Fruit fly (Drosophila melanogaster) whole organism, prepupa: Measurements from ENCODE around the gene eEF1gamma.
A peak's percentile ranks its signal among the peaks of the same experiment; 100 is the strongest.

Experiments
- CG10631 ChIP-seq: fragments of 200-800 bp; sonication (Bioruptor generic); optimal IDR thresholded peaks from 2 replicates; lab custom pipeline; 2016; ENCODE audit warnings: missing biosample characterization, missing genetic modification characterization
- CG10669 ChIP-seq: fragments of 200-800 bp; sonication (Bioruptor generic); optimal IDR thresholded peaks from 3 replicates; lab custom pipeline; 2018; ENCODE audit warnings: missing biosample characterization, mild to moderate bottlenecking, missing genetic modification characterization, moderate library complexity
- CG11902 ChIP-seq: fragments of 200-800 bp; sonication (Bioruptor generic); optimal IDR thresholded peaks from 3 replicates; lab custom pipeline; 2016; ENCODE audit warnings: missing biosample characterization, missing genetic modification characterization
- CG15336 ChIP-seq: fragments of 200-800 bp; sonication (Bioruptor generic); IDR thresholded peaks from 2 replicates; pipeline ENCODE4 v1.3.6; 2022; ENCODE audit warnings: missing biosample characterization, missing genetic modification characterization
- CG1621 ChIP-seq: fragments of 200-800 bp; sonication (Bioruptor generic); optimal IDR thresholded peaks from 3 replicates; lab custom pipeline; 2018; ENCODE audit warnings: missing biosample characterization, mild to moderate bottlenecking, missing genetic modification characterization
- CG16779 ChIP-seq: fragments of 200-800 bp; sonication (Bioruptor generic); optimal IDR thresholded peaks from 3 replicates; lab custom pipeline; 2017; ENCODE audit warnings: missing biosample characterization, mild to moderate bottlenecking, missing genetic modification characterization
- CG3032 ChIP-seq: fragments of 200-800 bp; optimal IDR thresholded peaks from 2 replicates; lab custom pipeline; 2019; ENCODE audit warnings: missing biosample characterization, mild to moderate bottlenecking, missing genetic modification characterization, moderate library complexity
- CG31627 ChIP-seq: fragments of 200-800 bp; sonication (Bioruptor generic); optimal IDR thresholded peaks from 3 replicates; lab custom pipeline; 2016; ENCODE audit warnings: missing biosample characterization, missing genetic modification characterization
- CG32006 ChIP-seq: fragments of 200-800 bp; sonication (Bioruptor generic); optimal IDR thresholded peaks from 3 replicates; lab custom pipeline; 2017; ENCODE audit warnings: missing biosample characterization, mild to moderate bottlenecking, missing genetic modification characterization
- CG34406 ChIP-seq: fragments of 200-800 bp; sonication (Bioruptor generic); optimal IDR thresholded peaks from 3 replicates; lab custom pipeline; 2016; ENCODE audit warnings: missing biosample characterization, missing genetic modification characterization
- CG4318 ChIP-seq: fragments of 200-800 bp; sonication (Bioruptor generic); optimal IDR thresholded peaks from 3 replicates; lab custom pipeline; 2017; ENCODE audit warnings: missing biosample characterization, mild to moderate bottlenecking, missing genetic modification characterization
- CG6163 ChIP-seq: fragments of 200-800 bp; sonication (Bioruptor generic); IDR thresholded peaks from 3 replicates; pipeline ENCODE4 v1.3.6; 2022; ENCODE audit warnings: missing biosample characterization, missing genetic modification characterization
- CG6276 ChIP-seq: fragments of 200-800 bp; sonication (Bioruptor generic); optimal IDR thresholded peaks from 2 replicates; lab custom pipeline; 2017; ENCODE audit warnings: missing biosample characterization, mild to moderate bottlenecking, missing genetic modification characterization
- CG6792 ChIP-seq: fragments of 200-800 bp; sonication (Bioruptor generic); optimal IDR thresholded peaks from 3 replicates; lab custom pipeline; 2016; ENCODE audit warnings: missing biosample characterization, missing genetic modification characterization
- CG6808 ChIP-seq: fragments of 200-800 bp; sonication (Bioruptor generic); optimal IDR thresholded peaks from 3 replicates; lab custom pipeline; 2017; ENCODE audit warnings: missing biosample characterization, missing genetic modification characterization, mild to moderate bottlenecking, moderate library complexity, missing genetic modification reagents
- CG6854 ChIP-seq: fragments of 200-800 bp; sonication (Bioruptor generic); optimal IDR thresholded peaks from 2 replicates; lab custom pipeline; 2017; ENCODE audit warnings: missing biosample characterization, mild to moderate bottlenecking, missing genetic modification characterization
- CG7368 ChIP-seq: fragments of 200-800 bp; sonication (Bioruptor generic); optimal IDR thresholded peaks from 3 replicates; lab custom pipeline; 2016; ENCODE audit warnings: missing biosample characterization, missing genetic modification characterization
- CG8319 ChIP-seq: fragments of 200-800 bp; sonication (Bioruptor generic); optimal IDR thresholded peaks from 3 replicates; lab custom pipeline; 2016; ENCODE audit warnings: missing biosample characterization, missing genetic modification characterization
- CG8632 ChIP-seq: fragments of 200-800 bp; sonication (Bioruptor generic); optimal IDR thresholded peaks from 3 replicates; lab custom pipeline; 2016; ENCODE audit warnings: missing biosample characterization, missing genetic modification characterization
- Eip75B ChIP-seq: fragments of 200-800 bp; sonication (Bioruptor generic); optimal IDR thresholded peaks from 3 replicates; lab custom pipeline; 2016; ENCODE audit warnings: missing biosample characterization, missing genetic modification characterization
- Eip78C ChIP-seq: fragments of 200-800 bp; sonication (Bioruptor generic); peaks from one replicate; lab custom pipeline; 2016; ENCODE audit warnings: missing biosample characterization, missing genetic modification characterization
- Ets21C ChIP-seq: fragments of 200-800 bp; sonication (Bioruptor generic); optimal IDR thresholded peaks from 3 replicates; lab custom pipeline; 2016; ENCODE audit warnings: missing biosample characterization, missing genetic modification characterization
- Ets96B ChIP-seq: fragments of 200-800 bp; optimal IDR thresholded peaks from 2 replicates; lab custom pipeline; 2019; ENCODE audit warnings: missing biosample characterization, mild to moderate bottlenecking, missing genetic modification characterization, moderate library complexity
- Hr38 ChIP-seq: sonication (Bioruptor generic); optimal IDR thresholded peaks from 2 replicates; lab custom pipeline; 2016; ENCODE audit warnings: missing biosample characterization, missing genetic modification characterization
- Hr39 ChIP-seq: fragments of 200-800 bp; sonication (Bioruptor generic); optimal IDR thresholded peaks from 2 replicates; lab custom pipeline; 2016; ENCODE audit warnings: missing biosample characterization, missing genetic modification characterization
- Hr4 ChIP-seq: fragments of 200-800 bp; sonication (Bioruptor generic); optimal IDR thresholded peaks from 3 replicates; lab custom pipeline; 2016; ENCODE audit warnings: missing biosample characterization, missing genetic modification characterization
- Lpt ChIP-seq: fragments of 200-800 bp; sonication (Bioruptor generic); optimal IDR thresholded peaks from 3 replicates; lab custom pipeline; 2016; ENCODE audit warnings: missing biosample characterization, missing genetic modification characterization
- OdsH ChIP-seq: fragments of 200-800 bp; sonication (Bioruptor generic); optimal IDR thresholded peaks from 3 replicates; lab custom pipeline; 2016; ENCODE audit warnings: missing biosample characterization, missing genetic modification characterization
- Smox ChIP-seq: fragments of 200-800 bp; sonication (Bioruptor generic); optimal IDR thresholded peaks from 3 replicates; lab custom pipeline; 2016; ENCODE audit warnings: missing biosample characterization, missing genetic modification characterization
- Sox102F ChIP-seq: fragments of 200-800 bp; sonication (Bioruptor generic); optimal IDR thresholded peaks from 2 replicates; lab custom pipeline; 2016; ENCODE audit warnings: missing biosample characterization, mild to moderate bottlenecking, missing genetic modification characterization
- Sox14 ChIP-seq: fragments of 200-800 bp; sonication (Bioruptor generic); optimal IDR thresholded peaks from 3 replicates; lab custom pipeline; 2016; ENCODE audit warnings: missing biosample characterization, missing genetic modification characterization
- Sox15 ChIP-seq: fragments of 200-800 bp; sonication (Bioruptor generic); optimal IDR thresholded peaks from 3 replicates; lab custom pipeline; 2016; ENCODE audit warnings: missing biosample characterization, missing genetic modification characterization
- achi ChIP-seq: fragments of 200-800 bp; sonication (Bioruptor generic); optimal IDR thresholded peaks from 3 replicates; lab custom pipeline; 2016; ENCODE audit warnings: missing biosample characterization, missing genetic modification characterization
- acj6 ChIP-seq: fragments of 200-800 bp; sonication (Bioruptor generic); optimal IDR thresholded peaks from 3 replicates; lab custom pipeline; 2016; ENCODE audit warnings: missing biosample characterization, missing genetic modification characterization
- cyc ChIP-seq: fragments of 200-800 bp; sonication (Bioruptor generic); optimal IDR thresholded peaks from 3 replicates; lab custom pipeline; 2016; ENCODE audit warnings: missing biosample characterization, missing genetic modification characterization
- esn ChIP-seq: fragments of 200-800 bp; sonication (Bioruptor generic); optimal IDR thresholded peaks from 2 replicates; lab custom pipeline; 2016; ENCODE audit warnings: missing biosample characterization, mild to moderate bottlenecking, missing genetic modification characterization, moderate library complexity
- fd59A ChIP-seq: fragments of 200-800 bp; sonication (Bioruptor generic); optimal IDR thresholded peaks from 2 replicates; lab custom pipeline; 2017; ENCODE audit warnings: missing biosample characterization, mild to moderate bottlenecking, missing genetic modification characterization, missing genetic modification reagents
- fd85E ChIP-seq: fragments of 200-800 bp; sonication (Bioruptor generic); optimal IDR thresholded peaks from 3 replicates; lab custom pipeline; 2016; ENCODE audit warnings: missing biosample characterization, missing genetic modification characterization
- fkh ChIP-seq: fragments of 200-800 bp; sonication (Bioruptor generic); optimal IDR thresholded peaks from 3 replicates; lab custom pipeline; 2017; ENCODE audit warnings: missing biosample characterization, mild to moderate bottlenecking, missing genetic modification characterization, moderate library complexity
- lz ChIP-seq: fragments of 200-800 bp; sonication (Bioruptor generic); optimal IDR thresholded peaks from 3 replicates; lab custom pipeline; 2016; ENCODE audit warnings: missing biosample characterization, missing genetic modification characterization
- net ChIP-seq: fragments of 200-800 bp; sonication (Bioruptor generic); optimal IDR thresholded peaks from 3 replicates; lab custom pipeline; 2016; ENCODE audit warnings: missing biosample characterization, missing genetic modification characterization
- pdm3 ChIP-seq: fragments of 200-800 bp; sonication (Bioruptor generic); optimal IDR thresholded peaks from 3 replicates; lab custom pipeline; 2016; ENCODE audit warnings: missing biosample characterization, missing genetic modification characterization
- salr ChIP-seq, 2 experiments: fragments of 200-800 bp; sonication (Bioruptor generic); optimal IDR thresholded peaks; 3 replicates each; lab custom pipeline; 2016 to 2018; ENCODE audit warnings: missing biosample characterization in 2 of 2, missing genetic modification characterization in 2 of 2, mild to moderate bottlenecking in 1 of 2
- spab ChIP-seq: fragments of 200-800 bp; sonication (Bioruptor generic); optimal IDR thresholded peaks from 2 replicates; lab custom pipeline; 2017; ENCODE audit warnings: missing biosample characterization, mild to moderate bottlenecking, missing genetic modification characterization, missing genetic modification reagents
- ss ChIP-seq, 2 experiments: fragments of 200-800 bp; sonication (Bioruptor generic); optimal IDR thresholded peaks; 2 replicates in 1 of 2; 3 replicates in 1 of 2; lab custom pipeline; 2017 to 2018; ENCODE audit warnings: mild to moderate bottlenecking in 2 of 2, missing biosample characterization in 2 of 2, missing genetic modification characterization in 2 of 2, moderate library complexity in 1 of 2
- svp ChIP-seq: fragments of 200-800 bp; sonication (Bioruptor generic); peaks from one replicate; lab custom pipeline; 2016; ENCODE audit warnings: missing biosample characterization, missing genetic modification characterization
- topi ChIP-seq: fragments of 200-800 bp; sonication (Bioruptor generic); optimal IDR thresholded peaks from 3 replicates; lab custom pipeline; 2016; ENCODE audit warnings: missing biosample characterization, missing genetic modification characterization

The eEF1gamma gene

dm6 chr3R:29212534-29212933, 7.4 kb upstream of the eEF1gamma start:
- TF ChIP-seq CG15336: no peak
- no peak for TF ChIP-seq svp (GFP tag; lab: Kevin White, UChicago)
- no peak for TF ChIP-seq Hr4 (GFP tag; lab: Kevin White, UChicago)
- no peak for TF ChIP-seq CG10631 (GFP tag; lab: Kevin White, UChicago)
- TF ChIP-seq CG1621 (tag; lab: Kevin White, UChicago): no peak
- no peak for TF ChIP-seq CG3032 (tag; lab: Kevin White, UChicago)
- TF ChIP-seq esn (GFP tag; lab: Kevin White, UChicago): no peak
- TF ChIP-seq salr (GFP tag; optimal IDR thresholded peaks at IDR 0.05; lab: Kevin White, UChicago): no peak
- no peak for TF ChIP-seq CG16779 (tag; lab: Kevin White, UChicago)

- no peak for TF ChIP-seq achi (GFP tag; lab: Kevin White, UChicago)
- no peak for TF ChIP-seq CG15336
- TF ChIP-seq pdm3 (GFP tag; lab: Kevin White, UChicago): no peak
- no peak for TF ChIP-seq Sox14 (GFP tag; lab: Kevin White, UChicago)
- no peak for TF ChIP-seq CG6163
- no peak for TF ChIP-seq CG10669 (GFP tag; lab: Kevin White, UChicago)
- no peak for TF ChIP-seq cyc
- no peak for TF ChIP-seq CG31627
- TF ChIP-seq fd59A (GFP tag; lab: Kevin White, UChicago): no peak
- no peak for TF ChIP-seq Hr39 (GFP tag; lab: Kevin White, UChicago)
- TF ChIP-seq acj6: no peak
- no peak for TF ChIP-seq CG7368 (GFP tag; lab: Kevin White, UChicago)
- no peak for TF ChIP-seq Eip75B (GFP tag; lab: Kevin White, UChicago)
- no peak for TF ChIP-seq CG6276 (GFP tag; lab: Kevin White, UChicago)
- no peak for TF ChIP-seq svp (GFP tag; lab: Kevin White, UChicago)
Measured at dm6 chr3R:29213416-29213815, 6.6 kb upstream of the eEF1gamma start.

dm6 chr3R:29214262-29214661, 5.7 kb upstream of the eEF1gamma start:
- TF ChIP-seq CG6854 (GFP tag; lab: Kevin White, UChicago): peak; percentile 100
- peak; percentile 100 for TF ChIP-seq CG10631 (GFP tag; lab: Kevin White, UChicago)
- TF ChIP-seq CG11902 (GFP tag; lab: Kevin White, UChicago): peak; percentile 99
- peak; percentile 99 for TF ChIP-seq Sox15 (GFP tag; lab: Kevin White, UChicago)
- peak; percentile 100 for TF ChIP-seq svp (GFP tag; lab: Kevin White, UChicago)
- peak; percentile 100 for TF ChIP-seq Hr4 (GFP tag; lab: Kevin White, UChicago)
- peak; percentile 100 for TF ChIP-seq Eip75B (GFP tag; lab: Kevin White, UChicago)
- TF ChIP-seq Lpt (GFP tag; lab: Kevin White, UChicago): peak; percentile 100
- peak; percentile 99 for TF ChIP-seq CG4318 (GFP tag; lab: Kevin White, UChicago)
- TF ChIP-seq spab (GFP tag; lab: Kevin White, UChicago): peak; percentile 100
- peak; percentile 100 for TF ChIP-seq topi (GFP tag; lab: Kevin White, UChicago)
- peak; percentile 100 for TF ChIP-seq CG1621 (tag; lab: Kevin White, UChicago)
- peak; percentile 100 for TF ChIP-seq pdm3 (GFP tag; lab: Kevin White, UChicago)
- TF ChIP-seq CG6808: peak; percentile 99
- peak; percentile 100 for TF ChIP-seq Smox (GFP tag; lab: Kevin White, UChicago)
- TF ChIP-seq CG6276 (GFP tag; lab: Kevin White, UChicago): peak; percentile 100
- TF ChIP-seq CG10669 (GFP tag; lab: Kevin White, UChicago): peak; percentile 100
- TF ChIP-seq CG32006 (GFP tag; lab: Kevin White, UChicago): peak; percentile 100
- peak; percentile 100 for TF ChIP-seq OdsH (GFP tag; lab: Kevin White, UChicago)
- TF ChIP-seq CG3032 (tag; lab: Kevin White, UChicago): peak; percentile 100
- TF ChIP-seq fd85E (GFP tag; lab: Kevin White, UChicago): peak; percentile 98
- TF ChIP-seq CG8319: peak; percentile 100
- TF ChIP-seq CG31627: peak; percentile 100
- TF ChIP-seq Ets21C (GFP tag; lab: Kevin White, UChicago): peak; percentile 99
- TF ChIP-seq lz (GFP tag; lab: Kevin White, UChicago): peak; percentile 100
- peak; percentile 100 for TF ChIP-seq CG34406 (GFP tag; lab: Kevin White, UChicago)
- peak; percentile 100 for TF ChIP-seq Ets96B (tag; lab: Kevin White, UChicago)
- TF ChIP-seq net: peak; percentile 100
- TF ChIP-seq salr (GFP tag; optimal IDR thresholded peaks at IDR 0.05; lab: Kevin White, UChicago): peak; percentile 99 to 100
- peak; percentile 100 for TF ChIP-seq CG8632 (GFP tag; lab: Kevin White, UChicago)
- TF ChIP-seq fkh (GFP tag; lab: Kevin White, UChicago): peak; percentile 97
- peak; percentile 100 for TF ChIP-seq ss (GFP tag; optimal IDR thresholded peaks at IDR 0.05; lab: Kevin White, UChicago)
- peak; percentile 100 for TF ChIP-seq CG6792 (GFP tag; lab: Kevin White, UChicago)
- TF ChIP-seq Sox102F (GFP tag; lab: Kevin White, UChicago): peak; percentile 100
- peak; percentile 94 for TF ChIP-seq Hr38 (GFP tag; lab: Kevin White, UChicago)
- peak; percentile 100 for TF ChIP-seq Eip78C
- peak; percentile 99 for TF ChIP-seq CG16779 (tag; lab: Kevin White, UChicago)
- TF ChIP-seq cyc: peak; percentile 100
